Fruit fly (Drosophila melanogaster): ENCODE data around the gene Mec2.
A peak's percentile ranks its signal among the peaks of the same experiment; 100 is the strongest.

Mec2 gene

DNA sequence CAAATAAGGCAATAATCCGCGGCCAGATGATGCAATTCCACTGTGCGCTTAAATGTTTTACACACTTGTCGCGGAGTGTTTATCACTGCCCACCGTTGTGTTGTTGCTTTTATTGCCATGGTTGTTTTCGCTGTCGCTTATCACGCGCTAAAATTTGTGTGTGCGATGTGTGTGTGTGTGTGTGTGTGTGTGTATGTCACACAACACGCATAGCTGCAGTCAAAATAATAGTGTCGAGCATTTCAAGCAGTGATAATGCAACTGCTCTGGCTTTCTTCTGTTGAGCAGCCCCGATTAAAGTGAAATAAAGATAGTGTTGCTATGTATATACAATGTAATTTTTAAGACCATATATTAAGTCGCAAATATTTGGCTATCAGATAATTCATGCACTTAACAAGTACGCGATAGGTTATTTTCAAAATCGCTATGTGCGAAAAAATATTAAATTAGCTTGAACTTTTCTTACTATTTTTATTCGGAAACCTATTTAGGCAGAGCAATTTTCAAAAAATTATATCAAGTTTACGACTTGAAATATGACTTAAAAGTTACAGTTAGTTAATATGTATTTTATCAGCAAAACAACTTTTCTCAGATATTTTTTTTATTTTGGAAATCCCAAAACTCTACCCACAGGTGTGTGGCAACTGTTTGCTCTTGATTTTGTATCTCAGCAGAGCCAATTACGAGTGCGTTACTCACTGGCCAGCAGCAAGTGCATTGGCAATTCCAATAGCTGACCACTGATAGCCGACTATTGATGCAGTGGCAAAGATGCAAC, 21.5 kb upstream of the Mec2 start (continued):
- TF ChIP-seq dsx (GFP tag; optimal IDR thresholded peaks at IDR 0.05; ENCODE audit: poor library complexity, severe bottlenecking) (peak; percentile 22), salr (GFP tag; optimal IDR thresholded peaks at IDR 0.05) (peak in 1 of 2 experiments; percentile 14), acj6 (GFP tag; optimal IDR thresholded peaks at IDR 0.05) (peak; percentile 44), Sox15 (GFP tag; optimal IDR thresholded peaks at IDR 0.05) (peak; percentile 44), CG3919 (GFP tag; optimal IDR thresholded peaks at IDR 0.05) (peak; percentile 11), CG31627 (GFP tag; optimal IDR thresholded peaks at IDR 0.05) (peak; percentile 62), spab (GFP tag; optimal IDR thresholded peaks at IDR 0.05) (peak; percentile 15), pdm3 (GFP tag; optimal IDR thresholded peaks at IDR 0.05) (peak; percentile 45), Blimp-1 (GFP tag; optimal IDR thresholded peaks at IDR 0.05) (no peak)

DNA sequence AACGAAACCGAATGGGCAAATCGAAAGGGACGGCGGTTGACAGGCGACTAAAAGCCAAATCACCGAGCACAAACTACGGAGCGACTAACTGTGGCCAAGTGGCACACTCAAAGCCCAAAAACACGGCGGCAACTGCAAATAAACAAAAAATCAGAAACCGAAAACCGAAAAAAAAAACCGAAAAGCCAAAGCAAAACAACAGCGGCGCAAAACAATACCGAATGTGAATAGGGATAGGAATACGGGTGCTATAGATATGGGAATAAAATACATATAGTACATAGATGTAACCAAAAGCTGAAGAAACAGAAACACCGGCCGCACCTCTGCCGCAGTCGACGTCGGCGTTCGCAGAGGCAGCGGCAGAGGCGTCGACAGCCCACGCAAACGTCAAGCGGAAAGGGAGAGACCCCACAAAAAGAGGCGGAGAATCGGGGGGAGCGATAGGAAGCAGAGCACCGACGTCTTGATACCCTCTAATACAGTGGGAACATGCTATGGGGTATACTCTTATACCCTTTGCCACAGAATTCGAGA, 20.7 kb upstream of the Mec2 start, which contains the start of gene RhoGAP18B:
Gene RhoGAP18B, minus strand, starts transcription at position 51 of the 537 bp plus-strand sequence.
- no peak for TF ChIP-seq Hr4 (GFP tag; optimal IDR thresholded peaks at IDR 0.05)
- 0 out of 3 replicates have a peak, but pooled peaks have one; percentile 8 for TF ChIP-seq CG6163 (GFP tag; IDR thresholded peaks at IDR 0.05)

DNA sequence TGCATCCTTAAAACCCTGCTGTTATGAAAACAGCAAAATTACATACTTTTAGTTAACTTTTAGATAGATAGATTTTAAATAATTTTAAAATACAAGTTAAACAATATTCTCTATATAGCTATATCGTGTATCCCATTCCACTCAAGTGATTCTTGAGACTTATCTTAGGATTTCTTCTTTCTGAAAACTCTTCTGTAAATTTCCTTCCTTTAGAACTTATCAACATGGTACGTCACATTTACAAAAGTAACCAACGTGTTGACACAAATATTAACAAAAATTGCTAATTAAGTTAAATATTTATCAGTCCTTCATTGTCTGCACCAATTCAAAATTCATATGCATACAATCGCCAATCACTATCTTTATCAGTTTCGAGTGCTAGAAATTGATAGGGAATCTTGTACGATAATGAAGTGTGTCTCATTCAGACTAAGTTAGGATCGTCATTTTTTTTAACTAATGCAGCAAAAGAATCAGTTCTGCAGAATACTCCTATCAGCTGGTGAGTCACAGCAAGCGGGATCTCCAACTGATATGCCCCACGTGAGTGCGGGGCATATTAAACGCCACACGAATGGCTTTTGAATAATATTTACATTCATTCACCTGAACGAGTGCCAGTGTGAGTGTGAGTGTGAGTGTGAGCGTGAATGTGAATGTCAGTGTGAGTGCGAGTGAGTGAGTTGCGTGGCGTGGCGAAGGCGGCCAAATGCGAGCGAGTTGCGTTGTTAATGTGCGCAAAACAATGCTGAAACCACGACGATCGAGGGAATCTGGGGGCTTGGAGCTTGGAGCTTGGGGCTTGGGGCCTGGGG, 20.0 kb upstream of the Mec2 start:
- peak; percentile 18 for TF ChIP-seq dsx (GFP tag; optimal IDR thresholded peaks at IDR 0.05; ENCODE audit: poor library complexity, severe bottlenecking)
- no peak for TF ChIP-seq net (GFP tag; optimal IDR thresholded peaks at IDR 0.05)
- no peak for TF ChIP-seq Sox102F (GFP tag; optimal IDR thresholded peaks at IDR 0.05)
- TF ChIP-seq Ets21C (GFP tag; optimal IDR thresholded peaks at IDR 0.05), result no peak
- peak; percentile 65 for TF ChIP-seq svp (GFP tag)
- no peak for TF ChIP-seq CG6854 (GFP tag; optimal IDR thresholded peaks at IDR 0.05)
- no peak for TF ChIP-seq Ets96B (tag; optimal IDR thresholded peaks at IDR 0.05)
- peak; percentile 50 for TF ChIP-seq vri (GFP tag; optimal IDR thresholded peaks at IDR 0.05)
- no peak for TF ChIP-seq spab (GFP tag; optimal IDR thresholded peaks at IDR 0.05)
- no peak for TF ChIP-seq CG3919 (GFP tag; optimal IDR thresholded peaks at IDR 0.05)
- no peak for TF ChIP-seq lz (GFP tag; optimal IDR thresholded peaks at IDR 0.05)
- TF ChIP-seq fkh (GFP tag; optimal IDR thresholded peaks at IDR 0.05), result peak; percentile 81
- TF ChIP-seq CG6808 (GFP tag; optimal IDR thresholded peaks at IDR 0.05), result no peak

DNA sequence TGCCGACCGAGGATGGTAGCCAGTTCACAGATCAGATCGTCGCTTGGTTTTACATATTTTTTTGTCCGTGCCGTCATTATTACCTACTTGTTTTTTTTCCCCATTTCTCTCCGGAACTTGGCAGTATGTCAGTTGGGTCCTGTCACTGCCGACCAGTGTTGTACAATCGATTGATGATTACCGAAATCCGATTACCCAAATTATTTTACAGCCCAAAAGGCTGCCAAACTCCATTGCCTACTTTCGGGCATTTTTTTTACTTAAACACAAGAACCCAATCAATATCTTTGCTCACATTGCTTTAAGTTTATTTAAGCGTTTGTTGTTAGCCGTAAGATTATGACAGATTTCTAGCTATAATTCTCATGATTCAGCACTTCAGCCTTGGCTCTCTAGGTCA, 17.0 kb upstream of the Mec2 start, which contains the start of gene Inx5:
Gene Inx5, minus strand, starts transcription at position 93 of the 400 bp plus-strand sequence.
- TF ChIP-seq Smox (GFP tag; optimal IDR thresholded peaks at IDR 0.05) (no peak), fkh (GFP tag; optimal IDR thresholded peaks at IDR 0.05) (no peak), Ets96B (tag; optimal IDR thresholded peaks at IDR 0.05) (no peak), Met (GFP tag; optimal IDR thresholded peaks at IDR 0.05) (no peak), CG1621 (tag; optimal IDR thresholded peaks at IDR 0.05) (no peak), CG7368 (GFP tag; optimal IDR thresholded peaks at IDR 0.05) (no peak), CG8319 (GFP tag; optimal IDR thresholded peaks at IDR 0.05) (no peak), Eip93F (GFP tag; optimal IDR thresholded peaks at IDR 0.05) (no peak), CG8119 (GFP tag; IDR thresholded peaks at IDR 0.05) (no peak)

DNA sequence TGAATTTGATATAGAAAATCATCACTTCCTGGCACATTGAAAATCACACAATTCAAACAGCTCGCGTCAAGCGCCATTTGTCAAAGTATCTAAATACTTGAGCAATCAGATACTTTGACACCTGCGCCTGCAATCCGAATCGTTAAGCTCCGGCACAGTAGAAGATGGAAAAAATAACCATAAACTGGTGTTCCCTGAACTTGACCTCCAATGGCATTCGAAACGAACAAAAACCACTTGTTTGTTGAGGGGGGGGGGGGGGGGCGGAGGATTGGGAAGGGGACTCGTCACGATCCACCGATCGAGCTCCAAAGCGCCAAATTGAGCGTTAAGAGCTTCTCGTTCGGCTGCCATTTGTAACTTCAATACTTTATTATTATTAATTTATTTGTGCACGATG, 15.9 kb upstream of the Mec2 start:
- TF ChIP-seq CG10631 (GFP tag; optimal IDR thresholded peaks at IDR 0.05), result no peak
- TF ChIP-seq svp (GFP tag), result no peak
- no peak for TF ChIP-seq Eip75B (GFP tag; optimal IDR thresholded peaks at IDR 0.05)
- no peak for TF ChIP-seq CG4318 (GFP tag; optimal IDR thresholded peaks at IDR 0.05)
- no peak for TF ChIP-seq salr (GFP tag; optimal IDR thresholded peaks at IDR 0.05)
- no peak for TF ChIP-seq CG6276 (GFP tag; optimal IDR thresholded peaks at IDR 0.05)
- TF ChIP-seq vri (GFP tag; optimal IDR thresholded peaks at IDR 0.05), result no peak
- TF ChIP-seq CG34406 (GFP tag; optimal IDR thresholded peaks at IDR 0.05), result no peak
- TF ChIP-seq Hr39 (GFP tag; optimal IDR thresholded peaks at IDR 0.05), result no peak
- TF ChIP-seq dsx (GFP tag; optimal IDR thresholded peaks at IDR 0.05; ENCODE audit: poor library complexity, severe bottlenecking), result no peak
- no peak for TF ChIP-seq CG8319 (GFP tag; optimal IDR thresholded peaks at IDR 0.05)
- no peak for TF ChIP-seq lz (GFP tag; optimal IDR thresholded peaks at IDR 0.05)
- no peak for TF ChIP-seq acj6 (GFP tag; optimal IDR thresholded peaks at IDR 0.05)
- no peak for TF ChIP-seq CG8632 (GFP tag; optimal IDR thresholded peaks at IDR 0.05)
- TF ChIP-seq Ets21C (GFP tag; optimal IDR thresholded peaks at IDR 0.05), result no peak
- TF ChIP-seq Eip78C (GFP tag), result no peak
- TF ChIP-seq fkh (GFP tag; optimal IDR thresholded peaks at IDR 0.05), result no peak
- TF ChIP-seq ss (GFP tag; optimal IDR thresholded peaks at IDR 0.05), result no peak
- TF ChIP-seq Gug (GFP tag; IDR thresholded peaks at IDR 0.05), result no peak
- no peak for TF ChIP-seq CG6163 (GFP tag; IDR thresholded peaks at IDR 0.05)
